Worm (Caenorhabditis elegans) whole organism, early embryonic: ENCODE measurements around the gene ZK1127.4.

Experiments used
- B0310.2 ChIP-seq: sonication (generic microtip); optimal IDR thresholded peaks from 2 replicates; lab custom pipeline; 2016; ENCODE audit warnings: mild to moderate bottlenecking, missing genetic modification characterization, missing compliant biosample characterization
- F13C5.2 ChIP-seq: sonication (generic microtip); optimal IDR thresholded peaks from 2 replicates; lab custom pipeline; 2017; ENCODE audit warnings: mild to moderate bottlenecking, missing genetic modification characterization, inconsistent platforms, missing compliant biosample characterization
- aly-1 ChIP-seq: sonication (generic microtip); optimal IDR thresholded peaks from 2 replicates; lab custom pipeline; 2016; ENCODE audit warnings: missing genetic modification characterization, missing compliant biosample characterization
- ama-1 ChIP-seq: fragments of 150-350 bp; optimal IDR thresholded peaks from 2 replicates; lab custom pipeline; 2014
- ceh-36 ChIP-seq: sonication (generic microtip); optimal IDR thresholded peaks from 2 replicates; lab custom pipeline; 2016; ENCODE audit warnings: missing genetic modification characterization, inconsistent platforms, missing compliant biosample characterization
- ets-7 ChIP-seq: sonication (generic microtip); optimal IDR thresholded peaks from 2 replicates; lab custom pipeline; 2016; ENCODE audit warnings: missing genotype, missing genetic modification characterization, missing compliant biosample characterization
- flt-1 ChIP-seq: fragments of 200-800 bp; sonication (Bioruptor generic); IDR thresholded peaks from 2 replicates; pipeline ENCODE4 v1.3.6; 2022; ENCODE audit warnings: missing genetic modification characterization, missing compliant biosample characterization
- hmg-4 ChIP-seq: fragments of 200-800 bp; sonication (Bioruptor generic); optimal IDR thresholded peaks from 2 replicates; lab custom pipeline; 2018; ENCODE audit warnings: mild to moderate bottlenecking, missing genetic modification characterization, missing compliant biosample characterization
- hnd-1 ChIP-seq: sonication (generic microtip); optimal IDR thresholded peaks from 2 replicates; lab custom pipeline; 2016; ENCODE audit warnings: missing genetic modification characterization, missing compliant biosample characterization
- scrt-1 ChIP-seq: fragments of 200-800 bp; sonication (Bioruptor generic); IDR thresholded peaks from 2 replicates; pipeline ENCODE4 v1.3.6; 2022; ENCODE audit warnings: missing genetic modification characterization, missing compliant biosample characterization
- tbx-11 ChIP-seq: fragments of 200-800 bp; sonication (Bioruptor generic); IDR thresholded peaks from 2 replicates; pipeline ENCODE4 v1.3.6; 2022; ENCODE audit warnings: missing genetic modification characterization, missing compliant biosample characterization

DNA sequence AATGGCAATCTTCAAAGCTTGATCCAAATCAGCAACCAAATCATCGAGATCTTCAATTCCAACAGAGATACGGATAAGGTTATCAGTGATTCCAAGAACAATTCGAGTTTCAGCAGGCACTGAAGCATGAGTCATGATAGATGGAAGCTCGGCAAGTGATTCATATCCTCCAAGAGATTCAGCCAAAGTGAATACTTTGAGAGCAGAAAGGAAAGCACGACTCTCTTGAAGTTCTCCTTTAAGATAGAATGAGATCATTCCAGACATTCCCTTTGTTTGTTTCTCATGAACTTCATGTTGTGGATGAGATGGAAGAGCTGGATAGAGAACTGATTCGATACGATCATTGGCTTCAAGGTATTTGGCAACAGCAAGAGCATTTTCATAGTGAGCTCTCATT is 2.6 kb downstream of the ZK1127.4 start:
- no peak for TF ChIP-seq ama-1 (lab: Kevin White, UChicago)
- TF ChIP-seq F13C5.2 (tag; lab: Kevin White, UChicago): no peak
- no peak for TF ChIP-seq flt-1 (GFP tag; lab: Robert Waterston, UW)
- TF ChIP-seq aly-1 (tag; lab: Kevin White, UChicago): no peak
- TF ChIP-seq hmg-4 (GFP tag; lab: Kevin White, UChicago): no peak
- TF ChIP-seq B0310.2 (tag; lab: Kevin White, UChicago): no peak
- no peak for TF ChIP-seq ets-7 (tag; lab: Kevin White, UChicago)
- no peak for TF ChIP-seq tbx-11 (GFP tag; lab: Robert Waterston, UW)
- TF ChIP-seq hnd-1 (tag; lab: Kevin White, UChicago): no peak
- no peak for TF ChIP-seq ceh-36 (tag; lab: Kevin White, UChicago)
- TF ChIP-seq scrt-1 (GFP tag; lab: Robert Waterston, UW): no peak
